Fruit fly (Drosophila melanogaster): Measurements from ENCODE around the gene Datp.

- no peak for TF ChIP-seq psq (optimal IDR thresholded peaks at IDR 0.05)
- no peak for TF ChIP-seq Dll (optimal IDR thresholded peaks at IDR 0.05)
These were observed 18.6 kb downstream of the Datp start, which contains the start of gene CG4594 for dm6 chr2L:9919949-9920348.
